Fruit fly (Drosophila melanogaster): ENCODE data around the gene GstD9.
A peak's percentile ranks its signal among the peaks of the same experiment; 100 is the strongest.

Gene GstD9

dm6 chr3R:12408160-12408559 is 40.8 kb upstream of the GstD9 start, which contains the start of gene CG5196 (continued):
- TF ChIP-seq unpg (GFP tag; optimal IDR thresholded peaks at IDR 0.05) (peak; percentile 12), unc-4 (GFP tag; IDR thresholded peaks at IDR 0.05; ENCODE audit: partially characterized antibody) (peak; percentile 73), z (GFP tag; IDR thresholded peaks at IDR 0.05) (no peak), CG10431 (GFP tag; optimal IDR thresholded peaks at IDR 0.05) (no peak), CG1792 (GFP tag; optimal IDR thresholded peaks at IDR 0.05) (no peak), croc (GFP tag; conservative IDR thresholded peaks at IDR 0.05) (no peak), vfl (GFP tag; optimal IDR thresholded peaks at IDR 0.05) (no peak), mirr (GFP tag; optimal IDR thresholded peaks at IDR 0.05) (no peak), CG11085 (GFP tag; IDR thresholded peaks at IDR 0.05) (no peak), Bteb2 (GFP tag; optimal IDR thresholded peaks at IDR 0.05) (no peak), CG9437 (GFP tag; optimal IDR thresholded peaks at IDR 0.05) (no peak), exex (tag; optimal IDR thresholded peaks at IDR 0.05) (peak; percentile 64), CG6765 (GFP tag; optimal IDR thresholded peaks at IDR 0.05) (no peak), bigmax (GFP tag; optimal IDR thresholded peaks at IDR 0.05) (peak; percentile 47), CrebB (tag; optimal IDR thresholded peaks at IDR 0.05) (no peak), lov (optimal IDR thresholded peaks at IDR 0.05) (no peak), lov (GFP tag; IDR thresholded peaks at IDR 0.05) (0 out of 3 replicates have a peak, but pooled peaks have one; percentile 16), zf30C (GFP tag; optimal IDR thresholded peaks at IDR 0.05) (no peak), HLH54F (GFP tag; optimal IDR thresholded peaks at IDR 0.05) (no peak), CG34376 (GFP tag; optimal IDR thresholded peaks at IDR 0.05) (peak; percentile 23), dysf (GFP tag; IDR thresholded peaks at IDR 0.05) (no peak), eyg (GFP tag; optimal IDR thresholded peaks at IDR 0.05) (no peak), zen2 (GFP tag; IDR thresholded peaks at IDR 0.05; ENCODE audit: partially characterized antibody) (peak; percentile 74), wor (GFP tag; IDR thresholded peaks at IDR 0.05) (no peak), ato (GFP tag; IDR thresholded peaks at IDR 0.05; ENCODE audit: partially characterized antibody) (peak; percentile 57; the same call in 1 of the 2 replicates), gem (tag; optimal IDR thresholded peaks at IDR 0.05) (no peak), NK7.1 (GFP tag; optimal IDR thresholded peaks at IDR 0.05) (no peak), Poxn (GFP tag; IDR thresholded peaks at IDR 0.05) (no peak), CG4707 (GFP tag; optimal IDR thresholded peaks at IDR 0.05) (no peak), br (optimal IDR thresholded peaks at IDR 0.05) (no peak), CG9215 (GFP tag; IDR thresholded peaks at IDR 0.05) (no peak), Antp (GFP tag; optimal IDR thresholded peaks at IDR 0.05) (no peak), Nf-YB (GFP tag; optimal IDR thresholded peaks at IDR 0.05) (peak; percentile 29), CG9817 (tag; optimal IDR thresholded peaks at IDR 0.05) (no peak), Trl (optimal IDR thresholded peaks at IDR 0.05) (no peak), Trl (GFP tag; optimal IDR thresholded peaks at IDR 0.05) (no peak), D (optimal IDR thresholded peaks at IDR 0.05) (no peak), D (GFP tag; optimal IDR thresholded peaks at IDR 0.05) (no peak), CG2202 (tag; optimal IDR thresholded peaks at IDR 0.05) (no peak), CG10959 (GFP tag; IDR thresholded peaks at IDR 0.05) (no peak), CG12942 (GFP tag; optimal IDR thresholded peaks at IDR 0.05) (no peak), tup (GFP tag; optimal IDR thresholded peaks at IDR 0.05) (no peak), nerfin-1 (tag; optimal IDR thresholded peaks at IDR 0.05) (peak; percentile 33), CG12299 (tag; optimal IDR thresholded peaks at IDR 0.05) (peak; percentile 24), Dref (GFP tag; IDR thresholded peaks at IDR 0.05) (peak; percentile 93), CG17328 (GFP tag; IDR thresholded peaks at IDR 0.05) (no peak), pfk (GFP tag; optimal IDR thresholded peaks at IDR 0.05) (no peak), hbn (GFP tag; IDR thresholded peaks at IDR 0.05; ENCODE audit: partially characterized antibody) (peak; percentile 17; the same call in 1 of the 2 replicates), pnt (GFP tag; optimal IDR thresholded peaks at IDR 0.05) (no peak), corto (GFP tag; optimal IDR thresholded peaks at IDR 0.05) (no peak), dpn (GFP tag; optimal IDR thresholded peaks at IDR 0.05) (no peak), tgo (GFP tag; IDR thresholded peaks at IDR 0.05) (no peak), CG15601 (tag; optimal IDR thresholded peaks at IDR 0.05) (no peak)
